Worm (Caenorhabditis elegans) whole organism, L4 larva: ENCODE results near the gene fog-2.

ENCODE experiments used
- aly-2 ChIP-seq: sonication (generic microtip); optimal IDR thresholded peaks from 2 replicates; lab custom pipeline; 2018; ENCODE audit warnings: missing biosample characterization, missing genetic modification characterization
- ama-1 ChIP-seq: fragments of 150-350 bp; optimal IDR thresholded peaks from 2 replicates; lab custom pipeline; 2014; ENCODE audit warnings: inconsistent platforms, mixed read lengths
- ceh-82 ChIP-seq: sonication (generic microtip); optimal IDR thresholded peaks from 2 replicates; lab custom pipeline; 2017; ENCODE audit warnings: missing biosample characterization, missing genetic modification characterization
- daf-12 ChIP-seq: fragments of 150-350 bp; optimal IDR thresholded peaks from 2 replicates; lab custom pipeline; 2014; ENCODE audit warnings: missing biosample characterization, missing genetic modification reagents, missing genetic modification characterization
- egl-27 ChIP-seq: sonication (generic microtip); optimal IDR thresholded peaks from 3 replicates; lab custom pipeline; 2017; ENCODE audit warnings: missing biosample characterization, missing genetic modification reagents, missing genetic modification characterization
- fos-1 ChIP-seq: fragments of 150-350 bp; optimal IDR thresholded peaks from 2 replicates; lab custom pipeline; 2014; ENCODE audit warnings: missing biosample characterization, missing genetic modification characterization
- mep-1 ChIP-seq: fragments of 150-350 bp; sonication (generic microtip); optimal IDR thresholded peaks from 3 replicates; lab custom pipeline; 2014; ENCODE audit warnings: missing biosample characterization, missing genetic modification characterization
- nhr-10 ChIP-seq: fragments of 150-350 bp; optimal IDR thresholded peaks from 2 replicates; lab custom pipeline; 2014; ENCODE audit warnings: missing biosample characterization, missing genetic modification characterization
- nhr-102 ChIP-seq: sonication (generic microtip); optimal IDR thresholded peaks from 2 replicates; lab custom pipeline; 2016; ENCODE audit warnings: mild to moderate bottlenecking, missing genetic modification characterization, moderate library complexity, missing compliant biosample characterization
- nhr-11 ChIP-seq: fragments of 150-350 bp; optimal IDR thresholded peaks from 2 replicates; lab custom pipeline; 2014; ENCODE audit warnings: missing biosample characterization, missing genetic modification characterization
- skn-1 ChIP-seq: fragments of 150-350 bp; optimal IDR thresholded peaks from 2 replicates; lab custom pipeline; 2014; ENCODE audit warnings: missing biosample characterization, missing genetic modification characterization

ce11 chrV:20223725-20224124 lies 24.7 kb downstream of the fog-2 start:
- TF ChIP-seq ceh-82 (tag; lab: Kevin White, UChicago) (no peak), nhr-102 (no peak), ama-1 (no peak), skn-1 (no peak), aly-2 (tag; lab: Kevin White, UChicago) (no peak), fos-1 (no peak), egl-27 (no peak), nhr-11 (tag; lab: Kevin White, UChicago) (no peak), daf-12 (tag; lab: Kevin White, UChicago) (no peak), mep-1 (tag; lab: Kevin White, UChicago) (no peak), nhr-10 (tag; lab: Kevin White, UChicago) (no peak)
